Fruit fly (Drosophila melanogaster) whole organism, wandering third instar larva: Measurements from ENCODE around the gene shf.

ENCODE experiments used
- CG9705 ChIP-seq: fragments of 200-800 bp; sonication (Bioruptor generic); optimal IDR thresholded peaks from 2 replicates; lab custom pipeline; 2018; ENCODE audit warnings: missing biosample characterization, mild to moderate bottlenecking, missing genetic modification characterization
- lola ChIP-seq: fragments of >200 bp; optimal IDR thresholded peaks from 2 replicates; lab custom pipeline; 2017; ENCODE audit warnings: missing biosample characterization, missing genetic modification characterization

dm6 chrX:6796972-6797371 is 17.5 kb upstream of the shf start:
- TF ChIP-seq CG9705 (GFP tag; lab: Kevin White, UChicago) (no peak), lola (no peak)
